Fruit fly (Drosophila melanogaster) whole organism, adult: ENCODE measurements around the gene CG4751.
A peak's percentile ranks its signal among the peaks of the same experiment; 100 is the strongest.

Experiments used
- Crg-1 ChIP-seq: fragments of 200-800 bp; sonication (Bioruptor generic); optimal IDR thresholded peaks from 2 replicates; lab custom pipeline; 2016; ENCODE audit warnings: missing biosample characterization, missing genetic modification characterization
- ovo ChIP-seq: fragments of 200-800 bp; sonication (Bioruptor generic); optimal IDR thresholded peaks from 2 replicates; lab custom pipeline; 2016; ENCODE audit warnings: missing biosample characterization, missing genetic modification characterization

DNA sequence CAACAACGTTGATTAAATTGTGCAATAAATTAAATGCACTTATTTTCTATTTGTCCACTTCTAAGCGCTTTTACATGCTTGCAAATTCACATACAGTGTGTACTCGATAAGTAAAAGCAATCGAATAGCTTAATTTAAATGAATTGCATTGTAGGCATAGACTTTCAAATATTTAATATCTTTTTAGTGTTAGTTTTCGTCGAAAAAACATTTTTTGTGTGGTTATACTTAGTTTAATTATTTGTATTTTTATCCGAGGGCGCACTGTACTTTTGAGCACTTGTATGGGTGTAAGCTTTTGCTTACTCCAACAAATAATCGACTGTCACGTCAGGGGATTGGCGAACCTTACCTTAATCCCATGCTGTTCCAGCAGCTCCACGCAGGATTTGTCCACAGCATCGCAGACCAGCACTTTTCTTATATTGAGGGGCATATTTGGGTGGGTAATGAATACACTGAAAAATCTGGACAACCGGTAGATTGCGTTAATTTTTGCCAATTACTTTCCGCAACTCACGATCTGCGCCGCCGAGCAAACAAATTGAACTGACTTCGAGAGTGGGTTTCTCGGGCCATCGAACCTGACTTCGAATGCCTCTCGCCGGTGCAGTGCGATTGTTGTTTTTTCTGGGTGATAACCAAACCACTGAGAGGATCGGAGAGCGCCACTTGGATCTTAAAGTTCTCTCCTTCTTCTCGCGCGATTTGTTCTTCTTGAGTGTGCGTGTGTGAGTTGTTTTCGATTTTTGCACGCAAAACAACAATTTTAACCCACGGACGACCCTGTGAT, 24.8 kb downstream of the CG4751 start, which contains the start of gene CG6287:
- TF ChIP-seq ovo (GFP tag; lab: Kevin White, UChicago) (peak; percentile 75), Crg-1 (peak; percentile 93)
